Worm (Caenorhabditis elegans) whole organism, young adult: ENCODE data around the gene lin-48.

Experiments used
- C17E4.6 ChIP-seq: fragments of 200-800 bp; sonication (Bioruptor generic); IDR thresholded peaks from 2 replicates; pipeline ENCODE4 v1.3.6; 2022; ENCODE audit warnings: missing genetic modification reagents, missing genetic modification characterization, missing compliant biosample characterization
- F39B2.1 ChIP-seq: fragments of 200-800 bp; sonication (Bioruptor generic); IDR thresholded peaks from 2 replicates; pipeline ENCODE4 v1.3.6; 2022; ENCODE audit warnings: missing genetic modification reagents, missing genetic modification characterization, missing compliant biosample characterization
- F49E8.2 ChIP-seq: sonication (generic microtip); optimal IDR thresholded peaks from 3 replicates; lab custom pipeline; 2017; ENCODE audit warnings: missing genetic modification characterization, mild to moderate bottlenecking, missing compliant biosample characterization, antibody characterized with exemption, moderate library complexity; ENCODE audit not compliant: insufficient read depth
- F52B5.7 ChIP-seq: sonication (generic microtip); optimal IDR thresholded peaks from 2 replicates; lab custom pipeline; 2016; ENCODE audit warnings: mild to moderate bottlenecking, missing genetic modification characterization, missing compliant biosample characterization
- F57C9.4 ChIP-seq: sonication (generic microtip); optimal IDR thresholded peaks from 2 replicates; lab custom pipeline; 2017; ENCODE audit warnings: mild to moderate bottlenecking, missing genetic modification characterization, missing compliant biosample characterization
- K12H6.12 ChIP-seq: fragments of 200-800 bp; sonication (Bioruptor generic); optimal IDR thresholded peaks from 2 replicates; lab custom pipeline; 2018; ENCODE audit warnings: mild to moderate bottlenecking, missing genetic modification characterization, missing compliant biosample characterization
- T07F8.4 ChIP-seq: sonication (generic microtip); optimal IDR thresholded peaks from 2 replicates; lab custom pipeline; 2016; ENCODE audit warnings: mild to moderate bottlenecking, missing genetic modification characterization, moderate library complexity, missing compliant biosample characterization
- T26A5.8 ChIP-seq: sonication (generic microtip); optimal IDR thresholded peaks from 2 replicates; lab custom pipeline; 2016; ENCODE audit warnings: missing genetic modification characterization, missing compliant biosample characterization
- Y53G8AR.9 ChIP-seq: fragments of 200-800 bp; sonication (Bioruptor generic); conservative IDR thresholded peaks from 2 replicates; pipeline ENCODE4 v1.3.6; 2022; ENCODE audit warnings: missing genetic modification reagents, missing genetic modification characterization, missing compliant biosample characterization
- aptf-3 ChIP-seq: fragments of 200-800 bp; sonication (Bioruptor generic); IDR thresholded peaks from 2 replicates; pipeline ENCODE4 v1.3.6; 2022; ENCODE audit warnings: missing genetic modification characterization, missing compliant biosample characterization
- atf-7 ChIP-seq: sonication (generic microtip); optimal IDR thresholded peaks from 2 replicates; lab custom pipeline; 2017; ENCODE audit warnings: mild to moderate bottlenecking, missing genetic modification characterization, missing compliant biosample characterization
- attf-5 ChIP-seq: fragments of 200-800 bp; sonication (Bioruptor generic); optimal IDR thresholded peaks from 2 replicates; lab custom pipeline; 2018; ENCODE audit warnings: mild to moderate bottlenecking, missing genetic modification characterization, missing compliant biosample characterization
- attf-6 ChIP-seq: fragments of 200-800 bp; sonication (Bioruptor generic); IDR thresholded peaks from 2 replicates; pipeline ENCODE4 v1.3.6; 2022; ENCODE audit warnings: missing genetic modification reagents, missing genetic modification characterization, missing compliant biosample characterization
- bed-1 ChIP-seq: fragments of 200-800 bp; sonication (Bioruptor generic); IDR thresholded peaks from 2 replicates; pipeline ENCODE4 v1.3.6; 2022; ENCODE audit warnings: missing genetic modification reagents, missing genetic modification characterization, missing compliant biosample characterization
- cebp-1 ChIP-seq, 2 experiments: fragments of 200-800 bp in 1 of 2; sonication (Bioruptor generic) in 1 of 2; sonication (generic microtip) in 1 of 2; IDR thresholded peaks in 1 of 2; optimal IDR thresholded peaks in 1 of 2; 2 replicates each; pipeline versions ENCODE4 v1.3.6 to Lab custom; 2017 to 2022; ENCODE audit warnings: missing compliant biosample characterization in 2 of 2, missing genetic modification characterization in 2 of 2, mild to moderate bottlenecking in 1 of 2, missing genetic modification reagents in 1 of 2, moderate library complexity in 1 of 2
- ceh-58 ChIP-seq: fragments of 200-800 bp; sonication (Bioruptor generic); IDR thresholded peaks from 2 replicates; pipeline ENCODE4 v1.3.6; 2022; ENCODE audit warnings: missing genetic modification characterization, missing compliant biosample characterization
- ceh-79 ChIP-seq: sonication (generic microtip); optimal IDR thresholded peaks from 2 replicates; lab custom pipeline; 2017; ENCODE audit warnings: mild to moderate bottlenecking, missing genetic modification characterization, missing compliant biosample characterization
- dox-1 ChIP-seq: fragments of 200-800 bp; sonication (Bioruptor generic); IDR thresholded peaks from 2 replicates; pipeline ENCODE4 v1.3.6; 2022; ENCODE audit warnings: missing genetic modification reagents, missing genetic modification characterization, missing compliant biosample characterization
- egl-44 ChIP-seq: fragments of 200-800 bp; sonication (Bioruptor generic); IDR thresholded peaks from 2 replicates; pipeline ENCODE4 v1.3.6; 2022; ENCODE audit warnings: missing genetic modification reagents, missing genetic modification characterization, missing compliant biosample characterization
- egrh-3 ChIP-seq: fragments of 200-800 bp; sonication (Bioruptor generic); IDR thresholded peaks from 2 replicates; pipeline ENCODE4 v1.3.6; 2022; ENCODE audit warnings: missing genetic modification reagents, missing genetic modification characterization, missing compliant biosample characterization
- ekl-4 ChIP-seq: fragments of 200-800 bp; sonication (Bioruptor generic); IDR thresholded peaks from 2 replicates; pipeline ENCODE4 v1.3.6; 2022; ENCODE audit warnings: missing genetic modification reagents, missing genetic modification characterization, missing compliant biosample characterization
- hlh-12 ChIP-seq: sonication (generic microtip); optimal IDR thresholded peaks from 2 replicates; lab custom pipeline; 2016; ENCODE audit warnings: missing genetic modification characterization, missing compliant biosample characterization
- hmg-1.2 ChIP-seq: fragments of 200-800 bp; sonication (Bioruptor generic); IDR thresholded peaks from 2 replicates; pipeline ENCODE4 v1.3.6; 2022; ENCODE audit warnings: missing genetic modification reagents, missing genetic modification characterization, missing compliant biosample characterization
- lag-1 ChIP-seq: fragments of 200-800 bp; sonication (Bioruptor generic); IDR thresholded peaks from 2 replicates; pipeline ENCODE4 v1.3.6; 2022; ENCODE audit warnings: missing genetic modification reagents, missing genetic modification characterization, missing compliant biosample characterization
- lin-26 ChIP-seq: fragments of 200-800 bp; sonication (Bioruptor generic); IDR thresholded peaks from 2 replicates; pipeline ENCODE4 v1.3.6; 2022; ENCODE audit warnings: missing genetic modification reagents, missing genetic modification characterization, missing compliant biosample characterization
- lin-40 ChIP-seq: sonication (generic microtip); optimal IDR thresholded peaks from 2 replicates; lab custom pipeline; 2016; ENCODE audit warnings: missing genetic modification characterization, mild to moderate bottlenecking, missing compliant biosample characterization, missing genotype, missing genetic modification reagents
- lir-1 ChIP-seq: fragments of 200-800 bp; sonication (Bioruptor generic); conservative IDR thresholded peaks from 2 replicates; pipeline ENCODE4 v1.3.6; 2022; ENCODE audit warnings: missing genetic modification reagents, missing genetic modification characterization, missing compliant biosample characterization
- lsy-27 ChIP-seq: sonication (generic microtip); optimal IDR thresholded peaks from 2 replicates; lab custom pipeline; 2017; ENCODE audit warnings: missing genetic modification characterization, mild to moderate bottlenecking, missing compliant biosample characterization, antibody characterized with exemption, missing genotype, borderline replicate concordance; ENCODE audit not compliant: insufficient read depth
- madf-8 ChIP-seq: fragments of 200-800 bp; sonication (Bioruptor generic); conservative IDR thresholded peaks from 2 replicates; pipeline ENCODE4 v1.3.6; 2022; ENCODE audit warnings: missing genetic modification reagents, missing genetic modification characterization, missing compliant biosample characterization
- mcd-1 ChIP-seq: fragments of 200-800 bp; sonication (Bioruptor generic); IDR thresholded peaks from 2 replicates; pipeline ENCODE4 v1.3.6; 2022; ENCODE audit warnings: missing genetic modification reagents, missing genetic modification characterization, missing compliant biosample characterization
- mxl-1 ChIP-seq: sonication (generic microtip); optimal IDR thresholded peaks from 2 replicates; lab custom pipeline; 2016; ENCODE audit warnings: missing genetic modification characterization, missing compliant biosample characterization
- nfya-2 ChIP-seq: fragments of 200-800 bp; sonication (Bioruptor generic); IDR thresholded peaks from 2 replicates; pipeline ENCODE4 v1.3.6; 2022; ENCODE audit warnings: missing genetic modification reagents, missing genetic modification characterization, missing compliant biosample characterization
- nhr-179 ChIP-seq: sonication (generic microtip); optimal IDR thresholded peaks from 2 replicates; lab custom pipeline; 2016; ENCODE audit warnings: mild to moderate bottlenecking, missing genetic modification characterization, missing compliant biosample characterization
- nhr-80 ChIP-seq: sonication (generic microtip); optimal IDR thresholded peaks from 2 replicates; lab custom pipeline; 2016; ENCODE audit warnings: missing genetic modification characterization, missing compliant biosample characterization
- rcor-1 ChIP-seq: fragments of 200-800 bp; sonication (Bioruptor generic); IDR thresholded peaks from 2 replicates; pipeline ENCODE4 v1.3.6; 2022; ENCODE audit warnings: missing genetic modification reagents, missing genetic modification characterization, missing compliant biosample characterization
- sdz-38 ChIP-seq: sonication (generic microtip); optimal IDR thresholded peaks from 2 replicates; lab custom pipeline; 2016; ENCODE audit warnings: missing genotype, missing genetic modification characterization, missing compliant biosample characterization
- snpc-4 ChIP-seq, 5 experiments: fragments of 150-350 bp in 1 of 5; sonication (generic microtip) in 4 of 5; optimal IDR thresholded peaks; 2 replicates each; lab custom pipeline; 2014 to 2018; ENCODE audit warnings: missing genetic modification characterization in 5 of 5, missing biosample characterization in 3 of 5, antibody characterized with exemption in 2 of 5, mild to moderate bottlenecking in 2 of 5, missing compliant biosample characterization in 2 of 5, missing genotype in 2 of 5, moderate library complexity in 2 of 5, missing genetic modification reagents in 1 of 5
- somi-1 ChIP-seq: fragments of 200-800 bp; sonication (Bioruptor generic); optimal IDR thresholded peaks from 2 replicates; lab custom pipeline; 2018; ENCODE audit warnings: mild to moderate bottlenecking, missing genetic modification characterization, missing compliant biosample characterization
- tbp1 ChIP-seq: fragments of 200-800 bp; sonication (Bioruptor generic); optimal IDR thresholded peaks from 2 replicates; lab custom pipeline; 2018; ENCODE audit warnings: mild to moderate bottlenecking, missing genetic modification characterization, missing compliant biosample characterization
- tbx-9 ChIP-seq: sonication (generic microtip); optimal IDR thresholded peaks from 2 replicates; lab custom pipeline; 2016; ENCODE audit warnings: borderline replicate concordance, missing genetic modification characterization, inconsistent platforms, missing compliant biosample characterization
- zfh-2 ChIP-seq: fragments of 200-800 bp; sonication (Bioruptor generic); conservative IDR thresholded peaks from 2 replicates; pipeline ENCODE4 v1.3.6; 2022; ENCODE audit warnings: missing genetic modification reagents, missing genetic modification characterization, missing compliant biosample characterization
- ztf-22 ChIP-seq: fragments of 200-800 bp; sonication (Bioruptor generic); optimal IDR thresholded peaks from 2 replicates; lab custom pipeline; 2018; ENCODE audit warnings: mild to moderate bottlenecking, missing genetic modification characterization, moderate library complexity, missing compliant biosample characterization
- ztf-26 ChIP-seq: sonication (generic microtip); optimal IDR thresholded peaks from 2 replicates; lab custom pipeline; 2017; ENCODE audit warnings: missing genetic modification characterization, missing compliant biosample characterization
- ztf-28 ChIP-seq: fragments of 200-800 bp; sonication (Bioruptor generic); IDR thresholded peaks from 2 replicates; pipeline ENCODE4 v1.3.6; 2022; ENCODE audit warnings: missing genetic modification reagents, missing genetic modification characterization, missing compliant biosample characterization

The lin-48 gene

DNA sequence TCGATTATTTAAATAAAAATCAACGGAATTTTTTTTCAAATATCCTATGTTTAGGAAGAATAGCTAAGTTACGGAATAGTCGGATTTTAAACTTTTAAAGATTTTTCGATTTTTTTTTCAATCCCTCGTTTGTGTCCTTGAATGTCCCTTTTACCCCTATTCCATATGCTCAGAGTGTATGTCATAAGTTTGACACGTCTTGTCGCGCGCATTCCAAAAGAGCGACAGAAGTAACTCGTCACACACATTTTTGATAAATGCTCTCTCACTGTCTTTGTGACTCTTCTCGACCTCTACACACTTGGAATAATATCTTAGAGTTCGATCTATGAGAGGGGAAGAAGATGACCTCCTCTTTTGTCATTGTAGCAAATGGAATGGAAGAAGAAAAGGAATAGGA lies 38.7 kb downstream of the lin-48 start:
- TF ChIP-seq sdz-38 (tag; lab: Kevin White, UChicago) (no peak), C17E4.6 (GFP tag; lab: Robert Waterston, UW) (no peak), nhr-179 (tag; lab: Kevin White, UChicago) (no peak), attf-5 (GFP tag; lab: Kevin White, UChicago) (no peak), rcor-1 (GFP tag; lab: Robert Waterston, UW) (no peak), hmg-1.2 (no peak), ceh-79 (tag; lab: Kevin White, UChicago) (no peak), mxl-1 (no peak), ztf-26 (tag; lab: Kevin White, UChicago) (no peak), lsy-27 (tag; lab: Kevin White, UChicago) (no peak), T26A5.8 (tag; lab: Kevin White, UChicago) (no peak), ztf-28 (GFP tag; lab: Robert Waterston, UW) (no peak), hlh-12 (no peak), lir-1 (no peak)
- TF ChIP-seq, all 124 proteins: peak for 0

DNA sequence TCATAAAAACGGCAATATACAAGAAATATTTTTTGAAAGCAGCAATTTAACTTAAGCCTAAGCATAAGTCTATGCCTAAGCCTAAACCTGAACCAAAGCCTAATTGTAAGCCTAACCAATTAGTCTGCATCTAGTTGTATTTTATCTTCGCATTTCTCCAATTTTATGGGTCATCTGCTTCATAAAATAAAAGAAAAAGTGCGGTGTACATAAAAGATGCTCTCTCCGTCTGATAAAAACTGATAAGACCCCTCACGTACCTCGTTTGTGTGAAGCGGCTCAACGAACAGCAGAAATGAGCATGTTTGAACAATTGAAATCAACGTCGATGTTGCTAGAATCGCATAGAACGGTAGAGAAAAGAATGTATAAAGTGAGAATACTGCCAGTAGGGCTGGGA lies 39.9 kb downstream of the lin-48 start:
- TF ChIP-seq ekl-4 (GFP tag; lab: Robert Waterston, UW) (no peak), nhr-80 (tag; lab: Kevin White, UChicago) (peak; percentile 44), aptf-3 (GFP tag; lab: Robert Waterston, UW) (no peak), T26A5.8 (tag; lab: Kevin White, UChicago) (no peak), mxl-1 (no peak)

DNA sequence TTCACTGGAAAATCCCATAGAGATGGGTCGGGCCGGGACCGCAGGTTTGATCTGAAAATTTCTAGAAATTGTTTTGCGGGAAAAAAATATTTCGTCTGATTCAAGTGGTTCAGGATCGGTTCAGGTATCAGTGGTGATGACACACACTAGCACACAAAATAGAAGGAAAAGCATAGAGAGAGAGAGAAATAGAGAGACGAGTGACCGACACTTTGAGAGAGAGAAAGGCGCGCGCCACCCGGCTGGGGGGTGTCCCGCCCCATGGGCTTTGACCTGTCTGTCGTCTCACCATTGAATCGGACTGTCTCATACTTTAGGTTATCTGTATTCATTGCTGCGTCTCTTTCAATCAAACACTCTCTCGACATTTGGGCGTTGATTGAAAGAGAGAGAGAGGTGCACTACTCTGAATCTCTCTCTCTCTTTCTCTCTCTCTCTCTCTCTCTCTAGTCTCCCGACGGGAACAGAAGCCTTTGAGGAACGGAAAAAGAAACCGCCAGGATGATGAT lies 41.2 kb downstream of the lin-48 start, which contains the start of gene acy-3:
Gene acy-3, minus strand, starts transcription at position 51 of the 509 bp plus-strand sequence.
- no peak for TF ChIP-seq madf-8 (GFP tag; lab: Robert Waterston, UW)
- TF ChIP-seq F39B2.1 (GFP tag; lab: Robert Waterston, UW): no peak
- no peak for TF ChIP-seq egl-44
- no peak for TF ChIP-seq K12H6.12 (tag; lab: Kevin White, UChicago)
- TF ChIP-seq attf-5 (GFP tag; lab: Kevin White, UChicago): peak; percentile 45
- peak; percentile 5 for TF ChIP-seq tbp1
- peak; percentile 74 for TF ChIP-seq zfh-2 (GFP tag; lab: Robert Waterston, UW)
- TF ChIP-seq nfya-2: no peak
- no peak for TF ChIP-seq atf-7 (tag; lab: Kevin White, UChicago)
- peak; percentile 42 for TF ChIP-seq ztf-22 (GFP tag; lab: Kevin White, UChicago)
- no peak for TF ChIP-seq lin-26 (GFP tag; lab: Robert Waterston, UW)
- no peak for TF ChIP-seq snpc-4 (GFP tag; optimal IDR thresholded peaks at IDR 0.05; lab: Kevin White, UChicago)
- peak in 1 of 4 experiments; percentile 28 for TF ChIP-seq snpc-4 (tag; optimal IDR thresholded peaks at IDR 0.05; lab: Kevin White, UChicago)
- TF ChIP-seq attf-6: no peak
- TF ChIP-seq F49E8.2 (tag; lab: Kevin White, UChicago): no peak
- peak; percentile 75 for TF ChIP-seq nhr-80 (tag; lab: Kevin White, UChicago)
- TF ChIP-seq Y53G8AR.9 (GFP tag; lab: Robert Waterston, UW): 0 out of 2 replicates have a peak, but pooled peaks have one; percentile 62
- peak; percentile 24 for TF ChIP-seq lin-40 (tag; lab: Kevin White, UChicago)
- TF ChIP-seq ceh-58 (GFP tag; lab: Robert Waterston, UW): no peak
- TF ChIP-seq hmg-1.2: peak; percentile 73
- TF ChIP-seq T07F8.4 (tag; lab: Kevin White, UChicago): no peak
- no peak for TF ChIP-seq tbx-9 (tag; lab: Kevin White, UChicago)
- no peak for TF ChIP-seq cebp-1 (GFP tag; IDR thresholded peaks at IDR 0.05; lab: Robert Waterston, UW)
- peak; percentile 41 for TF ChIP-seq cebp-1 (tag; optimal IDR thresholded peaks at IDR 0.05; lab: Kevin White, UChicago)
- TF ChIP-seq dox-1: peak; percentile 45; the same call in 1 of the 2 replicates
- TF ChIP-seq egrh-3: no peak
- TF ChIP-seq mcd-1 (GFP tag; lab: Robert Waterston, UW): peak; percentile 56
- peak; percentile 11 for TF ChIP-seq somi-1 (GFP tag; lab: Kevin White, UChicago)
- no peak for TF ChIP-seq F57C9.4 (tag; lab: Kevin White, UChicago)
- TF ChIP-seq bed-1: no peak
- TF ChIP-seq lag-1 (GFP tag; lab: Robert Waterston, UW): no peak
- peak; percentile 1 for TF ChIP-seq F52B5.7
